Fruit fly (Drosophila melanogaster): ENCODE measurements around the gene Nemp.

Nemp gene

DNA sequence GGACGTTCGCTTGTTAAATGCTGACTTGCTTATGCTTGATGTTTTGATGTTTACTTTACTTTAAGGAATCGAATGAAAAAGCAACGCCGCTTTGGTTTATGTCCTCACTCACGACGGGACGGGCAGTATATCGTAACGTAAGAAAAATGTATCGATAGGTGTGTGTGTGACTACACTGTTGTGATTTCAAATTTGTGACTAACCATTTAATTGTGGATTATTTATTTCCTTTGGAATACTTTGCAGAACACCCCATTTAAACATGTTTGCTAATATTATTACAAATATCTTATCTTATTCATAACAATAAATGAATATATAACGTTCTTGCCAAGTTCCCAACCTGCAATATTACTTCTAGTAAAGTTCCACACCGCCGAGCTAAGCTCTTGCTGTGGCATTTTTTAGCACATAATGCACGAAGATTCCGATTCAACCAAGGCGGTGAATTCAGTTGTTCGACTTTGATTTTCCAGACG is at the start of gene Nemp, which contains the start of gene r:
TSS of gene Nemp (minus strand) at position 85 of the 479 bp plus-strand sequence.
TSS of gene r (plus strand) at position 429 of the 479 bp plus-strand sequence.
- TF ChIP-seq CG6808 (GFP tag; optimal IDR thresholded peaks at IDR 0.05) (no peak), vri (GFP tag; optimal IDR thresholded peaks at IDR 0.05) (no peak), Smox (GFP tag; optimal IDR thresholded peaks at IDR 0.05) (no peak), CG8319 (GFP tag; optimal IDR thresholded peaks at IDR 0.05) (no peak), fkh (GFP tag; optimal IDR thresholded peaks at IDR 0.05) (peak; percentile 86), spab (GFP tag; optimal IDR thresholded peaks at IDR 0.05) (no peak), Sox14 (GFP tag; optimal IDR thresholded peaks at IDR 0.05) (peak; percentile 7), CG6163 (GFP tag; IDR thresholded peaks at IDR 0.05) (no peak), CG8632 (GFP tag; optimal IDR thresholded peaks at IDR 0.05) (no peak), fd85E (GFP tag; optimal IDR thresholded peaks at IDR 0.05) (no peak), Eip93F (GFP tag; optimal IDR thresholded peaks at IDR 0.05) (no peak)

DNA sequence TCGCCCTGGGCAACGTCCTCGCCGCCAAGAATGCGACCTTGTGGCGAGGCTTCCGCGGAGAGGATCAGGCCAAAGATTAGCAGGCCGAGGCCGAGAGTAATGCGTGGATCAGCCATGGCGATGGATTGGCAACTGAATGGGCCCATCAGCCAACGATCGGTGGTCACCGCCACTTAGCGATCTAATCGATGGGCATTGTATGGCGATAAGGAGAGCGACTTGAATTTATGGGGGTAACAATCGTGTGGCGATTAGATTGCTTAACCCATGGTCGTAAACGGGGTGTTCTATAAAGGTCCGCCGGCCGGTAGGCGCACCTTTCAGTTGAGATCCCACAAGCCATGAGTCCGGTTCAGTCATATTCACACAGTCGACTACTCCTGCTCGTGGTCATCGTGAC is 48.9 kb upstream of the Nemp start, which contains the start of the genes CG9673 and CG4653:
TSS of gene CG9673 (minus strand) at position 138 of the 400 bp plus-strand sequence.
TSS of gene CG4653 (plus strand) at position 335 of the 400 bp plus-strand sequence.
- no peak for TF ChIP-seq CG3032 (tag; optimal IDR thresholded peaks at IDR 0.05)
- peak; percentile 38 for TF ChIP-seq vri (GFP tag; optimal IDR thresholded peaks at IDR 0.05)
- TF ChIP-seq svp (GFP tag) = no peak
- TF ChIP-seq CG3919 (GFP tag; optimal IDR thresholded peaks at IDR 0.05) = no peak

dm6 chrX:16701941-16702340 is 47.1 kb upstream of the Nemp start, which contains the start of gene sphe:
Gene sphe, minus strand, starts transcription at chrX:16701972.
- TF ChIP-seq vri (GFP tag; optimal IDR thresholded peaks at IDR 0.05) = peak; percentile 84
- TF ChIP-seq Sox14 (GFP tag; optimal IDR thresholded peaks at IDR 0.05) = no peak

dm6 chrX:16700070-16700469 is 45.3 kb upstream of the Nemp start, which contains the start of gene CG9676:
Gene CG9676, minus strand, starts transcription at chrX:16700170.
- TF ChIP-seq CG16779 (tag; optimal IDR thresholded peaks at IDR 0.05) (no peak), CG9139 (GFP tag; optimal IDR thresholded peaks at IDR 0.05) (no peak), CG32006 (GFP tag; optimal IDR thresholded peaks at IDR 0.05) (no peak), CG3919 (GFP tag; optimal IDR thresholded peaks at IDR 0.05) (no peak), CG34406 (GFP tag; optimal IDR thresholded peaks at IDR 0.05) (no peak), Eip93F (GFP tag; optimal IDR thresholded peaks at IDR 0.05) (no peak), CG10669 (GFP tag; optimal IDR thresholded peaks at IDR 0.05) (no peak), Hr39 (GFP tag; optimal IDR thresholded peaks at IDR 0.05) (no peak), dac (GFP tag; optimal IDR thresholded peaks at IDR 0.05) (no peak), CG6854 (GFP tag; optimal IDR thresholded peaks at IDR 0.05) (no peak), Blimp-1 (GFP tag; optimal IDR thresholded peaks at IDR 0.05) (no peak)

dm6 chrX:16697882-16698571 is 43.2 kb upstream of the Nemp start:
- TF ChIP-seq CG15336 (GFP tag; IDR thresholded peaks at IDR 0.05) = 0 out of 2 replicates have a peak, but pooled peaks have one; percentile 19
- no peak for TF ChIP-seq acj6 (GFP tag; optimal IDR thresholded peaks at IDR 0.05)
- TF ChIP-seq vri (GFP tag; optimal IDR thresholded peaks at IDR 0.05) = no peak
- no peak for TF ChIP-seq Blimp-1 (GFP tag; optimal IDR thresholded peaks at IDR 0.05)
- peak; percentile 11 for TF ChIP-seq CG4318 (GFP tag; optimal IDR thresholded peaks at IDR 0.05)
- peak; percentile 46 for TF ChIP-seq svp (GFP tag)
- no peak for TF ChIP-seq CG6276 (GFP tag; optimal IDR thresholded peaks at IDR 0.05)
- peak; percentile 50 for TF ChIP-seq CG32006 (GFP tag; optimal IDR thresholded peaks at IDR 0.05)
- no peak for TF ChIP-seq CG6854 (GFP tag; optimal IDR thresholded peaks at IDR 0.05)
- peak; percentile 52 for TF ChIP-seq Eip78C (GFP tag)
- TF ChIP-seq CG6808 (GFP tag; optimal IDR thresholded peaks at IDR 0.05) = no peak
- no peak for TF ChIP-seq CG9139 (GFP tag; optimal IDR thresholded peaks at IDR 0.05)
- TF ChIP-seq achi (GFP tag; optimal IDR thresholded peaks at IDR 0.05) = no peak
- peak; percentile 36 for TF ChIP-seq Hr4 (GFP tag; optimal IDR thresholded peaks at IDR 0.05)
- TF ChIP-seq Sox15 (GFP tag; optimal IDR thresholded peaks at IDR 0.05) = no peak
- no peak for TF ChIP-seq Sox14 (GFP tag; optimal IDR thresholded peaks at IDR 0.05)
- no peak for TF ChIP-seq CG31627 (GFP tag; optimal IDR thresholded peaks at IDR 0.05)
- no peak for TF ChIP-seq Eip93F (GFP tag; optimal IDR thresholded peaks at IDR 0.05)
- no peak for TF ChIP-seq CG6792 (GFP tag; optimal IDR thresholded peaks at IDR 0.05)
- TF ChIP-seq Smox (GFP tag; optimal IDR thresholded peaks at IDR 0.05) = no peak
- TF ChIP-seq CG16779 (tag; optimal IDR thresholded peaks at IDR 0.05) = no peak
- TF ChIP-seq esn (GFP tag; optimal IDR thresholded peaks at IDR 0.05) = no peak
- TF ChIP-seq CG3032 (tag; optimal IDR thresholded peaks at IDR 0.05) = no peak
- TF ChIP-seq Sox102F (GFP tag; optimal IDR thresholded peaks at IDR 0.05) = no peak
- TF ChIP-seq CG3919 (GFP tag; optimal IDR thresholded peaks at IDR 0.05) = no peak
- no peak for TF ChIP-seq pdm3 (GFP tag; optimal IDR thresholded peaks at IDR 0.05)
